Worm (Caenorhabditis elegans) whole organism, late embryonic: ENCODE measurements around the gene glb-11.

ENCODE experiments used
- C08G9.2 ChIP-seq: sonication (generic microtip); optimal IDR thresholded peaks from 2 replicates; lab custom pipeline; 2016; ENCODE audit warnings: mild to moderate bottlenecking, missing genetic modification characterization, moderate library complexity, missing compliant biosample characterization
- ceh-18 ChIP-seq: sonication (generic microtip); optimal IDR thresholded peaks from 2 replicates; lab custom pipeline; 2016; ENCODE audit warnings: missing genetic modification characterization, missing compliant biosample characterization
- ceh-6 ChIP-seq: fragments of 200-800 bp; sonication (Bioruptor generic); optimal IDR thresholded peaks from 2 replicates; lab custom pipeline; 2018; ENCODE audit warnings: mild to moderate bottlenecking, missing genetic modification characterization, missing compliant biosample characterization
- che-1 ChIP-seq: sonication (generic microtip); optimal IDR thresholded peaks from 2 replicates; lab custom pipeline; 2016; ENCODE audit warnings: mild to moderate bottlenecking, missing genetic modification characterization, missing compliant biosample characterization
- fkh-10 ChIP-seq: fragments of 150-350 bp; optimal IDR thresholded peaks from 2 replicates; lab custom pipeline; 2014; ENCODE audit warnings: missing biosample characterization, missing genetic modification reagents, missing genetic modification characterization
- nfya-1 ChIP-seq: sonication (generic microtip); optimal IDR thresholded peaks from 2 replicates; lab custom pipeline; 2017; ENCODE audit warnings: missing genetic modification characterization, mild to moderate bottlenecking, missing compliant biosample characterization, antibody characterized with exemption, moderate library complexity
- nhr-11 ChIP-seq: fragments of 150-350 bp; optimal IDR thresholded peaks from 2 replicates; lab custom pipeline; 2014; ENCODE audit warnings: missing biosample characterization, missing genetic modification characterization
- pha-2 ChIP-seq: sonication (generic microtip); optimal IDR thresholded peaks from 2 replicates; lab custom pipeline; 2017; ENCODE audit warnings: mild to moderate bottlenecking, missing genetic modification characterization, missing compliant biosample characterization
- pha-4 ChIP-seq: fragments of 150-350 bp; optimal IDR thresholded peaks from 2 replicates; lab custom pipeline; 2018; ENCODE audit warnings: missing biosample characterization, missing genetic modification reagents, missing genetic modification characterization
- ref-2 ChIP-seq: sonication (generic microtip); optimal IDR thresholded peaks from 2 replicates; lab custom pipeline; 2016; ENCODE audit warnings: missing genetic modification characterization, missing compliant biosample characterization
- sox-2 ChIP-seq: fragments of 200-800 bp; sonication (Bioruptor generic); IDR thresholded peaks from 2 replicates; pipeline ENCODE4 v1.3.6; 2022; ENCODE audit warnings: missing genetic modification reagents, missing genetic modification characterization, missing compliant biosample characterization
- tbx-2 ChIP-seq: sonication (generic microtip); optimal IDR thresholded peaks from 2 replicates; lab custom pipeline; 2016; ENCODE audit warnings: missing genetic modification characterization, missing compliant biosample characterization

DNA sequence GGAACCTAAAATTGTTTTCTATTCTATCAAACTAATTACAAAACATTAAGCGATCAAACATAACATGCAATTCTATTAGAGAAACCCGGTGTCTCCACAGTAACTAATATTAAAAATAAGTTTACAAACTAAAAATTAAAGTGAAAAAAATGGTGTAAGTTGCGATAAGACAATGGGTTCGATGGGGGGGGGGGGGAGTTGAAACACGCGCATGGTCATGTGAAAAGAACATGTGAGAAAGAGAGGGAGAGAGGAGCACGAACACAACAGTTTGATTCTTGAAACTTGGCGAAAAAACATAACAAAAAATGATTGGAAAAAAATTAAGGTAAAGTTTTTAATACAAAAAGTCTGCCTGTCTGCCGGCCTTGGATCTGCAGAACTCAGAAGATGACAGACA lies 15.0 kb downstream of the glb-11 start:
- no peak for TF ChIP-seq nhr-11 (tag; lab: Kevin White, UChicago)
- no peak for TF ChIP-seq fkh-10
- no peak for TF ChIP-seq che-1 (tag; lab: Kevin White, UChicago)
- TF ChIP-seq pha-2 (tag; lab: Kevin White, UChicago), result no peak
- no peak for TF ChIP-seq ceh-6 (GFP tag; lab: Kevin White, UChicago)
- no peak for TF ChIP-seq nfya-1
- TF ChIP-seq pha-4 (tag; lab: Kevin White, UChicago), result no peak
- no peak for TF ChIP-seq tbx-2 (tag; lab: Kevin White, UChicago)
- TF ChIP-seq C08G9.2 (tag; lab: Kevin White, UChicago), result no peak
- TF ChIP-seq ref-2 (tag; lab: Kevin White, UChicago), result no peak
- no peak for TF ChIP-seq ceh-18 (tag; lab: Kevin White, UChicago)
- no peak for TF ChIP-seq sox-2
